Fruit fly (Drosophila melanogaster): ENCODE data around the gene PolrMT.

PolrMT gene

DNA sequence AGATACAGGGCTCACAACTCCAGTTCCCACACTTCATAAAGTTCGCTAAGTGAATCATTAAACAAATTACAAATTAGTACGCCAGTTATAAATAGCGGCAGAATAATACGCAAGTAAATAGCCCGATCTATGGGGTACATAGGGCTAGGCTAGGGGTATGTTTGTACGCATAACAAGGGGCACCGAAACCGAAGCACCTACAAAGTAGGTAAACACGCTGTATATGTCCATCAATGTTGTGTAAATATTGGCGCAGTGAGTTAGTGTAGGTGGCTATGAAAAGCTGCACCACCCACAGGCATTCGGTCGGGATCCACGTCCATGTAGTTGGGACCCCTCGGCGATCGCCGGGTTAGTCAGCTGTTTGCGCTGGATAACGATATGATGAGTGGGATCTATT, 36.0 kb downstream of the PolrMT start:
- TF ChIP-seq pad (GFP tag; optimal IDR thresholded peaks at IDR 0.05), result peak; percentile 47
- peak; percentile 17 for TF ChIP-seq CG11617 (GFP tag; optimal IDR thresholded peaks at IDR 0.05)
- no peak for TF ChIP-seq CG5204 (GFP tag; optimal IDR thresholded peaks at IDR 0.05)
- no peak for TF ChIP-seq cnc (optimal IDR thresholded peaks at IDR 0.05)
- TF ChIP-seq CG14711 (tag; optimal IDR thresholded peaks at IDR 0.05), result peak; percentile 23
- TF ChIP-seq ovo (GFP tag; optimal IDR thresholded peaks at IDR 0.05), result peak; percentile 48
- TF ChIP-seq kay (GFP tag; ENCODE audit: borderline replicate concordance), result no peak
- no peak for TF ChIP-seq cic (GFP tag; optimal IDR thresholded peaks at IDR 0.05)
- TF ChIP-seq tj (GFP tag; optimal IDR thresholded peaks at IDR 0.05), result no peak
- peak; percentile 41 for TF ChIP-seq CG12768 (GFP tag; optimal IDR thresholded peaks at IDR 0.05)
- TF ChIP-seq bab1 (GFP tag; optimal IDR thresholded peaks at IDR 0.05), result no peak
- TF ChIP-seq Mnt (GFP tag; optimal IDR thresholded peaks at IDR 0.05), result peak; percentile 11
- peak; percentile 71 for TF ChIP-seq CG7101 (tag; optimal IDR thresholded peaks at IDR 0.05)
- TF ChIP-seq Hr96 (GFP tag; optimal IDR thresholded peaks at IDR 0.05), result peak; percentile 53
- TF ChIP-seq toe (GFP tag; optimal IDR thresholded peaks at IDR 0.05), result no peak
- no peak for TF ChIP-seq CG33017 (tag; optimal IDR thresholded peaks at IDR 0.05)
- TF ChIP-seq Clk (GFP tag; optimal IDR thresholded peaks at IDR 0.05), result no peak
- peak; percentile 56 for TF ChIP-seq CG7045 (GFP tag; optimal IDR thresholded peaks at IDR 0.05)
- peak; percentile 5 for TF ChIP-seq CG1620 (GFP tag; optimal IDR thresholded peaks at IDR 0.05)
- peak; percentile 54 for TF ChIP-seq Crg-1 (GFP tag; optimal IDR thresholded peaks at IDR 0.05)

DNA sequence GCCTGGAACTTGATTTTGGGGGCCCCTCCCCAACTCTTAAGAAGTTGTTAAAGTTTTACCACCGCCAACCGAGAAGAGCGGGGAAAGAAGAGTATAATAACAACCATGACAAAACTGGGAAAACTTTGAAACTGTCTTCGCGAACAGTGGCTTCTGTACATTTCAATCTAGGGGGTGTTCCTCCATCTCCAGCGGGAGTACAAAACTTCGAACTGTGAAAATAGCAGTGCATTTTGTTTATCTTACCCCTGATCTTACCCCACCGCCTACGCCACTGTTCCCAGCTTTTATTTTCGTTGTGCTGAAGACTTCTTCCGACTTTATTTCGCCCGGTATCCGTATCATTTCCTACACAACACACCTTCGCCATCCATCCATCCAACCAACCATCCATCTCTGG, 37.2 kb downstream of the PolrMT start:
- TF ChIP-seq Mnt (GFP tag; optimal IDR thresholded peaks at IDR 0.05) (no peak), CG33017 (tag; optimal IDR thresholded peaks at IDR 0.05) (no peak)

DNA sequence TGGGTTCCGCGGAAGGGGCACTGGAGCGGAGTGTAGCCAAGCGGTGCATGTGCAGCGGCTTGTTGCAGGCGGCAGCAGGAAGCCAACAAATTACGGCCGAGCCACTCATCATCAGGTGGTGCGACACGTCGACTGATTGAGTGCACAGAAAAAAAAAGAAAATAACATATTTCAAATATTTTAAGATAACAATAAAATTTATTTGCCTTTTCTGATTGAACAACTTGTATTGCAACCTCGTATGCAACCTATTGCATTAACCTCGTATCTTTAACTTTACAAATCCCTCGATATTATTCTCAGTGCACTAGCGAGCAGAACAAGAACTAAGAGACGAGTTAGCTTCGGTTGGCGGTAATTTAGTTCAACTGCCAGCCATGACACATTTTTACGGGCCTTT, 37.8 kb downstream of the PolrMT start:
- TF ChIP-seq pad (GFP tag; optimal IDR thresholded peaks at IDR 0.05) (no peak), bab1 (GFP tag; optimal IDR thresholded peaks at IDR 0.05) (peak; percentile 31)

DNA sequence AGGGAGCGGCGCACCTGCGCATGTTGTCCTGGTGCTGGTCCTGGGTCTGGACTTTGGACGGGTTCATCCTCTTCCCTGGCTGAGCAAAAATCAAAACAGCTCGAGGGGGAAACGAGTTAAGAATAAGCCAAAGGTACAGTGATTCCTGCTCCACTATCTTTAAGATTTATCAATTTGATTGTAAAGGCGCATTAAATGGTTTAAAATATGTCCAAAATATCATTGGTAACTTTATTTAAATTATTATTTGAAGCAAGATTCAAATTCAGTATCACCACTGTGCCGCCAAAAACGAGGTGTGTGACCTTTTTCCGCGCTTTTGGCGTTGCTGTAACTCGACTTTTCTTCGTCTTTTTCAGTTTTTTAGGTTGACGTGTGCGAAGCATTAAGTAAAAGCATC, 38.7 kb downstream of the PolrMT start:
- no peak for TF ChIP-seq CG1620 (GFP tag; optimal IDR thresholded peaks at IDR 0.05)
- TF ChIP-seq ovo (GFP tag; optimal IDR thresholded peaks at IDR 0.05), result no peak
- TF ChIP-seq Crg-1 (GFP tag; optimal IDR thresholded peaks at IDR 0.05), result no peak
- no peak for TF ChIP-seq CG7101 (tag; optimal IDR thresholded peaks at IDR 0.05)
- TF ChIP-seq cic (GFP tag; optimal IDR thresholded peaks at IDR 0.05), result no peak
- TF ChIP-seq Clk (GFP tag; optimal IDR thresholded peaks at IDR 0.05), result no peak
- no peak for TF ChIP-seq CG12768 (GFP tag; optimal IDR thresholded peaks at IDR 0.05)
- TF ChIP-seq Hr96 (GFP tag; optimal IDR thresholded peaks at IDR 0.05), result no peak
- no peak for TF ChIP-seq pad (GFP tag; optimal IDR thresholded peaks at IDR 0.05)
- TF ChIP-seq tj (GFP tag; optimal IDR thresholded peaks at IDR 0.05), result no peak
- no peak for TF ChIP-seq CG5204 (GFP tag; optimal IDR thresholded peaks at IDR 0.05)
- no peak for TF ChIP-seq CG11617 (GFP tag; optimal IDR thresholded peaks at IDR 0.05)
- TF ChIP-seq bab1 (GFP tag; optimal IDR thresholded peaks at IDR 0.05), result no peak
- no peak for TF ChIP-seq Mnt (GFP tag; optimal IDR thresholded peaks at IDR 0.05)
- TF ChIP-seq kay (GFP tag; ENCODE audit: borderline replicate concordance), result no peak
- no peak for TF ChIP-seq CG14711 (tag; optimal IDR thresholded peaks at IDR 0.05)
- no peak for TF ChIP-seq CG7045 (GFP tag; optimal IDR thresholded peaks at IDR 0.05)
- no peak for TF ChIP-seq cnc (optimal IDR thresholded peaks at IDR 0.05)
- TF ChIP-seq toe (GFP tag; optimal IDR thresholded peaks at IDR 0.05), result no peak
- no peak for TF ChIP-seq CG33017 (tag; optimal IDR thresholded peaks at IDR 0.05)

DNA sequence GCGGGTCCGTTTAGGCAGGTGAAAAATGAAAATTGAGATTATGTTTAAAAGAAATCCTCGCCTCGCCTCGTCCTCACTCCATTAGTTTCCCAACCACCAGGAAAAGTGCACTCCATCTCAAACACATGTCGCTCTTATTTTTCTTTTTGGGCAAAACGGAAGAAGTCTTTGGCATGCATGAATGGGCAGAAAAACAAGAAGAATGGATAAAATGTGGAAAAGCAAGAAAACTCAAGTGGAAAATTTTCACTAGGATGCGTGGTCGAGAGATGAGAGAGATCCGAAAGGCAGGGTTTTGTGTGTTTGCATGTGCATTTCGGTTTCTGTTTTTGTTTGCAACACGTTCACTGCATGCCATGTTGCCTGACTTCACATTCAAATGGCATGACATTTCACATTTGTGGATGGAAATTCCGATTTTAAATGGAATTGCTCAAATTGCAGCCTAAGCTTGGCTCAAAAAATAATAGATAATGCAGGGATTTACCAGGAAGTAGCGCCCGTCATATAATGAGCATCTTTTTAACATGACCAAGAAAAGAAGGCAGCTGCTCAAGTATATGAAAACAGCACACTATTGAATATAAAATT, 39.6 kb downstream of the PolrMT start:
- TF ChIP-seq Clk (GFP tag; optimal IDR thresholded peaks at IDR 0.05) (no peak), CG7101 (tag; optimal IDR thresholded peaks at IDR 0.05) (no peak), cnc (optimal IDR thresholded peaks at IDR 0.05) (no peak), kay (GFP tag; ENCODE audit: borderline replicate concordance) (no peak), CG1620 (GFP tag; optimal IDR thresholded peaks at IDR 0.05) (no peak), Crg-1 (GFP tag; optimal IDR thresholded peaks at IDR 0.05) (no peak)

DNA sequence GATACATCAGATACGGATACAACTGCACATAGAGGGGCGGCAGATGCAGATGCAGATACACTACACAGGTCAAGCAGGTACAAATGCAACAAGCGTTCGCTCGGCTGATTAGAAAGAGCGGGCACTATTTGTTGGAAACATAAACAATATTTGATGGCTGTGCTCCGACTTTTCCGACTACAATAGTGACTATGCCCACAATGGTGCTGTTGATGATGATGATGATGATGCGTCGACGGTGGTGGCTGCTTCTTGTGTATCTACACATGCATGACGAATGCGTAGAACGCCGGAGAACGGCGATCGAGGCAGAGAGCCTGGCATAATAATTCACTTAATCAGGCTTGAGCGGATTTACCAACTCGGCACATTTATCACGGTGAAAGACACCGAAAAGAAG, 40.2 kb downstream of the PolrMT start:
- TF ChIP-seq CG14711 (tag; optimal IDR thresholded peaks at IDR 0.05) (no peak), CG11617 (GFP tag; optimal IDR thresholded peaks at IDR 0.05) (no peak), Clk (GFP tag; optimal IDR thresholded peaks at IDR 0.05) (no peak), toe (GFP tag; optimal IDR thresholded peaks at IDR 0.05) (no peak), cic (GFP tag; optimal IDR thresholded peaks at IDR 0.05) (no peak), CG5204 (GFP tag; optimal IDR thresholded peaks at IDR 0.05) (no peak)

DNA sequence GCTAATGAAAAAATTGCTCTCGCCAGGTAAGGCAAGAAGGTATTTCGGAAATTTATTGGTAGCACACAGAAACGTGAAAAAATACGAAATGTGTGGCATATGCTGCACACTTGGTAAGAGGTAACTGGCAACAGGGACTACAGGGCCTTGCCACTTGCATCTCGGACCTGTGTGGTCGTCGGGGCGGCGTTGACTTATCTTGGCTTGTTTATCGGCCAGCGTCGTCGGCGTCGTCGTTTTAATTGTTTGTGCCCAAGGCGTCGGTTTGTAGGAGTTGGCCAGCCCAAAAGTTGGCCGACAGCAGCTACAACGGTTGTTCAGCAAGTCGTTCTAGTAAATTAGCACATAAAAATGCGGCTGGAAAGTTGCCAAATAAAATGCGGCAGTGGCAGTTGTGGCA, 41.8 kb downstream of the PolrMT start:
- TF ChIP-seq bab1 (GFP tag; optimal IDR thresholded peaks at IDR 0.05) (no peak), Mnt (GFP tag; optimal IDR thresholded peaks at IDR 0.05) (no peak), cic (GFP tag; optimal IDR thresholded peaks at IDR 0.05) (no peak), CG33017 (tag; optimal IDR thresholded peaks at IDR 0.05) (no peak), Clk (GFP tag; optimal IDR thresholded peaks at IDR 0.05) (no peak), CG7045 (GFP tag; optimal IDR thresholded peaks at IDR 0.05) (no peak), CG11617 (GFP tag; optimal IDR thresholded peaks at IDR 0.05) (no peak), pad (GFP tag; optimal IDR thresholded peaks at IDR 0.05) (no peak), cnc (optimal IDR thresholded peaks at IDR 0.05) (no peak), Hr96 (GFP tag; optimal IDR thresholded peaks at IDR 0.05) (no peak), toe (GFP tag; optimal IDR thresholded peaks at IDR 0.05) (no peak), Crg-1 (GFP tag; optimal IDR thresholded peaks at IDR 0.05) (no peak), CG7101 (tag; optimal IDR thresholded peaks at IDR 0.05) (no peak), tj (GFP tag; optimal IDR thresholded peaks at IDR 0.05) (no peak), CG14711 (tag; optimal IDR thresholded peaks at IDR 0.05) (no peak), CG5204 (GFP tag; optimal IDR thresholded peaks at IDR 0.05) (no peak), ovo (GFP tag; optimal IDR thresholded peaks at IDR 0.05) (no peak), CG12768 (GFP tag; optimal IDR thresholded peaks at IDR 0.05) (no peak), CG1620 (GFP tag; optimal IDR thresholded peaks at IDR 0.05) (no peak)

Data from whole organism, adult.